Fruit fly (Drosophila melanogaster) whole organism, embryonic: ENCODE results near the gene CG5381.

Source experiments
- Atf6 ChIP-seq: fragments of 200-800 bp; sonication (Bioruptor generic); IDR thresholded peaks from 2 replicates; pipeline ENCODE4 v1.3.6; 2022; ENCODE audit warnings: missing biosample characterization, missing genetic modification characterization
- CG10267 ChIP-seq: fragments of 200-800 bp; sonication (Bioruptor generic); optimal IDR thresholded peaks from 2 replicates; lab custom pipeline; 2018; ENCODE audit warnings: missing biosample characterization, mild to moderate bottlenecking, missing genetic modification characterization, moderate library complexity
- CG11398 ChIP-seq: fragments of 200-800 bp; sonication (Bioruptor generic); optimal IDR thresholded peaks from 2 replicates; lab custom pipeline; 2016; ENCODE audit warnings: missing biosample characterization, missing genetic modification characterization
- CG11504 ChIP-seq: fragments of 200-800 bp; sonication (Bioruptor generic); optimal IDR thresholded peaks from 3 replicates; lab custom pipeline; 2019; ENCODE audit warnings: missing biosample characterization, mild to moderate bottlenecking, missing genetic modification characterization, moderate library complexity
- CG12659 ChIP-seq: fragments of 200-800 bp; sonication (Bioruptor generic); optimal IDR thresholded peaks from 3 replicates; lab custom pipeline; 2017; ENCODE audit warnings: mild to moderate bottlenecking, missing biosample characterization, missing genetic modification reagents, missing genetic modification characterization
- CG13123 ChIP-seq: fragments of 200-800 bp; sonication (Bioruptor generic); optimal IDR thresholded peaks from 2 replicates; lab custom pipeline; 2016; ENCODE audit warnings: missing biosample characterization, missing genetic modification characterization
- CG13424 ChIP-seq: fragments of 200-800 bp; sonication (Bioruptor generic); optimal IDR thresholded peaks from 2 replicates; lab custom pipeline; 2019; ENCODE audit warnings: missing biosample characterization, mild to moderate bottlenecking, missing genetic modification characterization, moderate library complexity
- CG14441 ChIP-seq: fragments of 200-800 bp; sonication (Bioruptor generic); IDR thresholded peaks from 2 replicates; pipeline ENCODE4 v1.3.6; 2022; ENCODE audit warnings: missing biosample characterization, missing genetic modification characterization
- CG14667 ChIP-seq: fragments of 200-800 bp; sonication (Bioruptor generic); IDR thresholded peaks from 2 replicates; pipeline ENCODE4 v1.3.6; 2022; ENCODE audit warnings: missing biosample characterization, missing genetic modification characterization
- CG14710 ChIP-seq: fragments of 200-800 bp; sonication (Bioruptor generic); optimal IDR thresholded peaks from 3 replicates; lab custom pipeline; 2019; ENCODE audit warnings: missing biosample characterization, mild to moderate bottlenecking, missing genetic modification characterization, moderate library complexity
- CG17361 ChIP-seq: fragments of 200-800 bp; sonication (Bioruptor generic); IDR thresholded peaks from 3 replicates; pipeline ENCODE4 v1.3.6; 2022; ENCODE audit warnings: missing biosample characterization, missing genetic modification characterization
- CG30020 ChIP-seq: fragments of 200-800 bp; optimal IDR thresholded peaks from 2 replicates; lab custom pipeline; 2019; ENCODE audit warnings: missing biosample characterization, mild to moderate bottlenecking, missing genetic modification characterization, moderate library complexity
- CG3838 ChIP-seq: fragments of 200-800 bp; sonication (Bioruptor generic); optimal IDR thresholded peaks from 3 replicates; lab custom pipeline; 2016; ENCODE audit warnings: missing biosample characterization, missing genetic modification characterization
- CG6813 ChIP-seq: fragments of 200-800 bp; sonication (Bioruptor generic); optimal IDR thresholded peaks from 2 replicates; lab custom pipeline; 2017; ENCODE audit warnings: missing biosample characterization, missing genetic modification characterization, mild to moderate bottlenecking, moderate library complexity, missing genetic modification reagents
- CG8388 ChIP-seq: fragments of 200-800 bp; sonication (Bioruptor generic); optimal IDR thresholded peaks from 2 replicates; lab custom pipeline; 2019; ENCODE audit warnings: missing biosample characterization, mild to moderate bottlenecking, missing genetic modification characterization, moderate library complexity
- Doc2 ChIP-seq: fragments of 200-800 bp; sonication (Bioruptor generic); IDR thresholded peaks from 2 replicates; pipeline ENCODE4 v1.3.6; 2022; ENCODE audit warnings: missing biosample characterization, missing genetic modification characterization
- Dp ChIP-seq: fragments of 200-800 bp; sonication (Bioruptor generic); optimal IDR thresholded peaks from 2 replicates; lab custom pipeline; 2018; ENCODE audit warnings: missing biosample characterization, mild to moderate bottlenecking, missing genetic modification characterization, moderate library complexity
- E2f2 ChIP-seq: fragments of 200-800 bp; sonication (Bioruptor generic); IDR thresholded peaks from 2 replicates; pipeline ENCODE4 v1.3.6; 2022; ENCODE audit warnings: missing biosample characterization, missing genetic modification characterization
- Hr78 ChIP-seq, 2 experiments: fragments of 200-800 bp in 1 of 2; fragments of >200 bp in 1 of 2; sonication (Bioruptor generic) in 1 of 2; optimal IDR thresholded peaks; 2 replicates each; lab custom pipeline; 2017 to 2019; ENCODE audit warnings: missing biosample characterization in 2 of 2, missing genetic modification characterization in 2 of 2, mild to moderate bottlenecking in 1 of 2, moderate library complexity in 1 of 2
- NK7.1 ChIP-seq: fragments of 200-800 bp; sonication (Bioruptor generic); optimal IDR thresholded peaks from 3 replicates; lab custom pipeline; 2016; ENCODE audit warnings: missing biosample characterization, missing genetic modification characterization
- Ravus ChIP-seq: fragments of 200-800 bp; sonication (Bioruptor generic); IDR thresholded peaks from 2 replicates; pipeline ENCODE4 v1.3.6; 2022; ENCODE audit warnings: missing biosample characterization, missing genetic modification characterization
- Rfx ChIP-seq: fragments of 200-800 bp; sonication (Bioruptor generic); IDR thresholded peaks from 2 replicates; pipeline ENCODE4 v1.3.6; 2022; ENCODE audit warnings: missing biosample characterization, missing genetic modification characterization
- Sin3A ChIP-seq: fragments of >200 bp; optimal IDR thresholded peaks from 2 replicates; lab custom pipeline; 2018
- Stat92E ChIP-seq, 3 experiments: fragments of >200 bp in 2 of 3; fragments of 200-800 bp in 1 of 3; sonication (Bioruptor generic) in 1 of 3; optimal IDR thresholded peaks; 2 replicates each; lab custom pipeline; 2017 to 2019; ENCODE audit warnings: missing biosample characterization in 3 of 3, missing genetic modification characterization in 3 of 3, mild to moderate bottlenecking in 1 of 3, moderate library complexity in 1 of 3
- ap ChIP-seq: fragments of 200-800 bp; sonication (Bioruptor generic); IDR thresholded peaks from 2 replicates; pipeline ENCODE4 v1.3.6; 2022; ENCODE audit warnings: missing biosample characterization, missing genetic modification characterization
- ara ChIP-seq: fragments of 200-800 bp; sonication (Bioruptor generic); IDR thresholded peaks from 2 replicates; pipeline ENCODE4 v1.3.6; 2022; ENCODE audit warnings: missing biosample characterization, missing genetic modification characterization
- bab2 ChIP-seq: fragments of 200-800 bp; sonication (Bioruptor generic); optimal IDR thresholded peaks from 2 replicates; lab custom pipeline; 2016; ENCODE audit warnings: missing biosample characterization, missing genetic modification characterization
- bsh ChIP-seq, 2 experiments: fragments of 200-800 bp; sonication (Bioruptor generic); optimal IDR thresholded peaks; 2 replicates each; lab custom pipeline; 2017 to 2018; ENCODE audit warnings: mild to moderate bottlenecking in 2 of 2, missing biosample characterization in 2 of 2, missing genetic modification characterization in 2 of 2, moderate library complexity in 1 of 2
- crol ChIP-seq: fragments of 200-800 bp; sonication (Bioruptor generic); IDR thresholded peaks from 2 replicates; pipeline ENCODE4 v1.3.6; 2022; ENCODE audit warnings: missing biosample characterization, missing genetic modification characterization
- fd64A ChIP-seq: fragments of 200-800 bp; sonication (Bioruptor generic); optimal IDR thresholded peaks from 3 replicates; lab custom pipeline; 2018; ENCODE audit warnings: missing biosample characterization, mild to moderate bottlenecking, missing genetic modification characterization
- gfzf ChIP-seq: fragments of 200-800 bp; sonication (Bioruptor generic); optimal IDR thresholded peaks from 2 replicates; lab custom pipeline; 2016; ENCODE audit warnings: missing biosample characterization, mild to moderate bottlenecking, missing genetic modification characterization, moderate library complexity
- ham ChIP-seq: fragments of 200-800 bp; sonication (Bioruptor generic); IDR thresholded peaks from 2 replicates; pipeline ENCODE4 v1.3.6; 2022; ENCODE audit warnings: missing biosample characterization, missing genetic modification characterization
- hbn ChIP-seq: fragments of 200-800 bp; sonication (Bioruptor generic); IDR thresholded peaks from 2 replicates; pipeline ENCODE4 v1.3.6; 2022; ENCODE audit warnings: missing biosample characterization, missing genetic modification characterization; ENCODE audit not compliant: partially characterized antibody
- her ChIP-seq: fragments of 200-800 bp; sonication (Bioruptor generic); optimal IDR thresholded peaks from 2 replicates; lab custom pipeline; 2016; ENCODE audit warnings: missing biosample characterization, missing genetic modification characterization
- insv ChIP-seq, 2 experiments: fragments of 200-800 bp; sonication (Bioruptor generic); optimal IDR thresholded peaks; 3 replicates each; lab custom pipeline; 2016 to 2018; ENCODE audit warnings: missing biosample characterization in 2 of 2, missing genetic modification characterization in 2 of 2
- lola ChIP-seq, 3 experiments: fragments of >200 bp in 2 of 3; fragments of 200-800 bp in 1 of 3; sonication (Bioruptor generic) in 1 of 3; optimal IDR thresholded peaks; 2 replicates each; lab custom pipeline; 2017 to 2019; ENCODE audit warnings: missing biosample characterization in 3 of 3, missing genetic modification characterization in 3 of 3, mild to moderate bottlenecking in 1 of 3, moderate library complexity in 1 of 3
- oc ChIP-seq: fragments of 200-800 bp; sonication (Bioruptor generic); optimal IDR thresholded peaks from 2 replicates; lab custom pipeline; 2018; ENCODE audit warnings: missing biosample characterization, mild to moderate bottlenecking, missing genetic modification characterization, moderate library complexity
- phol ChIP-seq: fragments of 200-800 bp; sonication (Bioruptor generic); optimal IDR thresholded peaks from 3 replicates; lab custom pipeline; 2018; ENCODE audit warnings: missing biosample characterization, mild to moderate bottlenecking, missing genetic modification characterization, moderate library complexity
- pzg ChIP-seq: fragments of 200-800 bp; sonication (Bioruptor generic); optimal IDR thresholded peaks from 3 replicates; lab custom pipeline; 2018; ENCODE audit warnings: missing biosample characterization, mild to moderate bottlenecking, missing genetic modification characterization, moderate library complexity
- sens ChIP-seq: fragments of 200-800 bp; sonication (Bioruptor generic); peaks from one replicate; lab custom pipeline; 2016; ENCODE audit warnings: missing biosample characterization, missing genetic modification characterization
- stwl ChIP-seq: fragments of 200-800 bp; sonication (Bioruptor generic); optimal IDR thresholded peaks from 3 replicates; lab custom pipeline; 2018; ENCODE audit warnings: missing biosample characterization, mild to moderate bottlenecking, missing genetic modification characterization, moderate library complexity
- tap ChIP-seq: fragments of 200-800 bp; optimal IDR thresholded peaks from 3 replicates; lab custom pipeline; 2019; ENCODE audit warnings: missing biosample characterization, mild to moderate bottlenecking, missing genetic modification characterization, moderate library complexity
- tio ChIP-seq: fragments of 200-800 bp; sonication (Bioruptor generic); optimal IDR thresholded peaks from 2 replicates; lab custom pipeline; 2017; ENCODE audit warnings: missing biosample characterization, missing genetic modification characterization, inconsistent platforms
- unpg ChIP-seq: fragments of 200-800 bp; sonication (Bioruptor generic); optimal IDR thresholded peaks from 3 replicates; lab custom pipeline; 2018; ENCODE audit warnings: missing biosample characterization, mild to moderate bottlenecking, missing genetic modification characterization, moderate library complexity
- wor ChIP-seq: fragments of 200-800 bp; sonication (Bioruptor generic); IDR thresholded peaks from 2 replicates; pipeline ENCODE4 v1.3.6; 2022; ENCODE audit warnings: missing biosample characterization, missing genetic modification characterization

CG5381 gene

dm6 chr2L:10333091-10333991 is 10.4 kb upstream of the CG5381 start, which contains the start of gene GATAd (continued):
- TF ChIP-seq CG3838 (GFP tag; lab: Kevin White, UChicago) (no peak), Rfx (GFP tag; lab: Robert Waterston, UW) (no peak), CG12659 (GFP tag; lab: Kevin White, UChicago) (peak; percentile 65), Atf6 (GFP tag; lab: Robert Waterston, UW) (no peak), CG14667 (GFP tag; lab: Robert Waterston, UW) (no peak), Stat92E (GFP tag; optimal IDR thresholded peaks at IDR 0.05; lab: Kevin White, UChicago) (peak in 1 of 3 experiments; percentile 44)

DNA sequence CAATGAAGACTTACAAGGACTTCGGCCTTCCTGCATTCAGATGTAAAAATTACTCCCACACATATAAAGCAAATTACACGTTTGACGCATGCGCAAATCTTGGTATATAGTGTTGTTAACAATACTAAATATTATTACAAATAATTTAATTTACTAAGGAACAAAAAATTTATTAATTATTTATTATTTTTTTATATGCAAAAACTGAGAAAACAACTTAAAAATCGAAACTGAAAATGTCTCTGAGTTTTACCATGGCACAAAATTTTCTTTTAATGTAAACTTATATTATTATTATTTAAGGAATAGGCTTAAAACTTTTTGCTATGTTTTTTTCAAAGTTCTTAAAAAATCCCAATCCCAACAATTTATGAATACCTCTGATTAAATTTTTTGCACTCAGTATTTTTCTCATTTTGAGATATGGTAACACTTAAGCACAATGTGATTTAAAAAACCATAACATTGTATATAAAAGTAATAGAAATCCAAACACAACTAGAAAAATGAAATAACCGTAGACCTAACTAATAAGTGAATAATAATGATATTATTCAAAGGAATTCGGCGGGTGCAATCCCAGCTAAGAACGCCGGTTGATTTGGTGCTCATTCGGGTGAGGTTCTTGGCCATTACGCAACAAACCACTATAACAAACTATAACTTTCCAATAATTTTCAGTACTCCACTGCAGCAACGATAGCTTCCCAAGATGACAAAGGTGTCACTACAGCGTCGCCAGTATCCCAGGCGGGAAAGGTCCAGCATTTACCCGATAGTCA is 8.4 kb upstream of the CG5381 start, which contains the start of the genes Schip1 and Cox10:
Schip1 (minus strand) TSS at position 51 of the 782 bp plus-strand sequence.
Cox10 (plus strand) TSS at position 406 of the 782 bp plus-strand sequence.
- TF ChIP-seq tio (GFP tag; lab: Kevin White, UChicago): no peak
- peak; percentile 40 for TF ChIP-seq CG13424 (tag; lab: Kevin White, UChicago)
- no peak for TF ChIP-seq hbn (GFP tag; lab: Robert Waterston, UW)
- TF ChIP-seq CG13123 (GFP tag; lab: Kevin White, UChicago): no peak
- no peak for TF ChIP-seq oc (tag; lab: Kevin White, UChicago)
- no peak for TF ChIP-seq insv (GFP tag; optimal IDR thresholded peaks at IDR 0.05; lab: Kevin White, UChicago)
- no peak for TF ChIP-seq her (GFP tag; lab: Kevin White, UChicago)
- peak; percentile 59 for TF ChIP-seq gfzf (GFP tag; lab: Kevin White, UChicago)
- peak; percentile 27 for TF ChIP-seq CG8388 (GFP tag; lab: Kevin White, UChicago)
- no peak for TF ChIP-seq CG11504 (tag; lab: Kevin White, UChicago)
- no peak for TF ChIP-seq CG11398 (GFP tag; lab: Kevin White, UChicago)
- peak; percentile 13 for TF ChIP-seq pzg
- peak; percentile 59 for TF ChIP-seq sens (GFP tag; lab: Kevin White, UChicago)
- TF ChIP-seq unpg (GFP tag; lab: Kevin White, UChicago): peak; percentile 44
- no peak for TF ChIP-seq Doc2 (GFP tag; lab: Robert Waterston, UW)
- TF ChIP-seq crol (GFP tag; lab: Robert Waterston, UW): no peak
- TF ChIP-seq Dp (GFP tag; lab: Kevin White, UChicago): peak; percentile 39
- TF ChIP-seq CG6813 (GFP tag; lab: Kevin White, UChicago): no peak
- no peak for TF ChIP-seq NK7.1 (GFP tag; lab: Kevin White, UChicago)
- no peak for TF ChIP-seq bab2 (GFP tag; lab: Kevin White, UChicago)
- TF ChIP-seq E2f2: peak; percentile 45; the same call in 1 of the 2 replicates
- peak; percentile 71 for TF ChIP-seq CG10267 (tag; lab: Kevin White, UChicago)
- TF ChIP-seq stwl (tag; lab: Kevin White, UChicago): peak; percentile 21
- TF ChIP-seq ap: no peak
- TF ChIP-seq ara (GFP tag; lab: Robert Waterston, UW): no peak
- TF ChIP-seq wor: no peak
- no peak for TF ChIP-seq Hr78 (GFP tag; optimal IDR thresholded peaks at IDR 0.05; lab: Kevin White, UChicago)
- TF ChIP-seq fd64A (GFP tag; lab: Kevin White, UChicago): no peak
- TF ChIP-seq ham (GFP tag; lab: Robert Waterston, UW): no peak
- TF ChIP-seq CG17361 (GFP tag; lab: Robert Waterston, UW): peak; percentile 26; the same call in 1 of the 3 replicates
- peak; percentile 46 for TF ChIP-seq CG14710 (tag; lab: Kevin White, UChicago)
- TF ChIP-seq CG14441 (GFP tag; lab: Robert Waterston, UW): no peak
- no peak for TF ChIP-seq Sin3A (lab: Kevin White, UChicago)
- no peak for TF ChIP-seq Ravus (GFP tag; lab: Robert Waterston, UW)
- peak; percentile 20 for TF ChIP-seq phol (tag; lab: Kevin White, UChicago)
- peak in 1 of 2 experiments; percentile 29 for TF ChIP-seq bsh (GFP tag; optimal IDR thresholded peaks at IDR 0.05; lab: Kevin White, UChicago)
- TF ChIP-seq CG30020 (tag; lab: Kevin White, UChicago): peak; percentile 85
- peak in 1 of 3 experiments; percentile 22 for TF ChIP-seq lola (GFP tag; optimal IDR thresholded peaks at IDR 0.05; lab: Kevin White, UChicago)
- TF ChIP-seq tap: peak; percentile 10
